Fruit fly (Drosophila melanogaster) whole organism, embryonic: ENCODE results near the gene CAHbeta.
A peak's percentile ranks its signal among the peaks of the same experiment; 100 is the strongest.

ENCODE experiments used
- BEAF-32 ChIP-seq: fragments of 200-800 bp; sonication (Bioruptor generic); optimal IDR thresholded peaks from 3 replicates; lab custom pipeline; 2017; ENCODE audit warnings: missing biosample characterization, missing genetic modification characterization, mild to moderate bottlenecking, moderate library complexity, missing genetic modification reagents
- BtbVII ChIP-seq: fragments of 200-800 bp; sonication (Bioruptor generic); optimal IDR thresholded peaks from 3 replicates; lab custom pipeline; 2017; ENCODE audit warnings: missing biosample characterization, mild to moderate bottlenecking, missing genetic modification characterization
- CG10147 ChIP-seq: fragments of 200-800 bp; sonication (Bioruptor generic); optimal IDR thresholded peaks from 2 replicates; lab custom pipeline; 2019; ENCODE audit warnings: missing biosample characterization, mild to moderate bottlenecking, missing genetic modification characterization, moderate library complexity
- CG10209 ChIP-seq: fragments of 200-800 bp; sonication (Bioruptor generic); optimal IDR thresholded peaks from 3 replicates; lab custom pipeline; 2017; ENCODE audit warnings: missing biosample characterization, mild to moderate bottlenecking, missing genetic modification characterization, missing genetic modification reagents
- CG10543 ChIP-seq: fragments of 200-800 bp; sonication (Bioruptor generic); optimal IDR thresholded peaks from 3 replicates; lab custom pipeline; 2017; ENCODE audit warnings: missing biosample characterization, mild to moderate bottlenecking, missing genetic modification characterization, moderate library complexity
- CG10654 ChIP-seq: fragments of 200-800 bp; sonication (Bioruptor generic); optimal IDR thresholded peaks from 2 replicates; lab custom pipeline; 2016; ENCODE audit warnings: missing biosample characterization, missing genetic modification characterization
- CG11456 ChIP-seq: fragments of 200-800 bp; sonication (Bioruptor generic); IDR thresholded peaks from 3 replicates; pipeline ENCODE4 v1.3.6; 2022; ENCODE audit warnings: missing biosample characterization, missing genetic modification characterization
- CG13424 ChIP-seq: fragments of 200-800 bp; sonication (Bioruptor generic); optimal IDR thresholded peaks from 2 replicates; lab custom pipeline; 2019; ENCODE audit warnings: missing biosample characterization, mild to moderate bottlenecking, missing genetic modification characterization, moderate library complexity
- CG14014 ChIP-seq: fragments of 200-800 bp; sonication (Bioruptor generic); IDR thresholded peaks from 2 replicates; pipeline ENCODE4 v1.3.6; 2022; ENCODE audit warnings: missing biosample characterization, missing genetic modification characterization
- CG18764 ChIP-seq: fragments of 200-800 bp; sonication (Bioruptor generic); optimal IDR thresholded peaks from 3 replicates; lab custom pipeline; 2016; ENCODE audit warnings: missing biosample characterization, missing genetic modification characterization
- CG6175 ChIP-seq: fragments of 200-800 bp; sonication (Bioruptor generic); IDR thresholded peaks from 3 replicates; pipeline ENCODE4 v1.3.6; 2022; ENCODE audit warnings: missing biosample characterization, missing genetic modification characterization
- CG6765 ChIP-seq: fragments of 200-800 bp; sonication (Bioruptor generic); optimal IDR thresholded peaks from 3 replicates; lab custom pipeline; 2017; ENCODE audit warnings: missing biosample characterization, mild to moderate bottlenecking, missing genetic modification characterization
- CG7987 ChIP-seq: fragments of 200-800 bp; sonication (Bioruptor generic); optimal IDR thresholded peaks from 2 replicates; lab custom pipeline; 2018; ENCODE audit warnings: missing biosample characterization, mild to moderate bottlenecking, missing genetic modification characterization, moderate library complexity
- CG9609 ChIP-seq: fragments of 200-800 bp; sonication (Bioruptor generic); optimal IDR thresholded peaks from 3 replicates; lab custom pipeline; 2016; ENCODE audit warnings: missing biosample characterization, missing genetic modification characterization
- CG9876 ChIP-seq: fragments of 200-800 bp; sonication (Bioruptor generic); optimal IDR thresholded peaks from 2 replicates; lab custom pipeline; 2016; ENCODE audit warnings: missing biosample characterization, missing genetic modification characterization
- CG9932 ChIP-seq: fragments of 200-800 bp; sonication (Bioruptor generic); IDR thresholded peaks from 2 replicates; pipeline ENCODE4 v1.3.6; 2022; ENCODE audit warnings: missing biosample characterization, missing genetic modification characterization
- Dbx ChIP-seq: fragments of 200-800 bp; sonication (Bioruptor generic); IDR thresholded peaks from 3 replicates; pipeline ENCODE4 v1.3.6; 2022; ENCODE audit warnings: missing biosample characterization, missing genetic modification characterization
- Dip2 ChIP-seq: fragments of 200-800 bp; sonication (Bioruptor generic); IDR thresholded peaks from 2 replicates; pipeline ENCODE4 v1.3.6; 2022; ENCODE audit warnings: missing biosample characterization, missing genetic modification characterization
- Dll ChIP-seq: fragments of 200-800 bp; sonication (Bioruptor generic); IDR thresholded peaks from 4 replicates; pipeline ENCODE4 v1.3.6; 2022; ENCODE audit warnings: missing biosample characterization, missing genetic modification characterization; ENCODE audit not compliant: partially characterized antibody
- E2f1 ChIP-seq: fragments of 200-800 bp; sonication (Bioruptor generic); IDR thresholded peaks from 2 replicates; pipeline ENCODE4 v1.3.6; 2022; ENCODE audit warnings: missing biosample characterization, missing genetic modification characterization
- Hr51 ChIP-seq, 2 experiments: fragments of 200-800 bp; sonication (Bioruptor generic); optimal IDR thresholded peaks; 2 replicates in 1 of 2; 3 replicates in 1 of 2; lab custom pipeline; 2016 to 2018; ENCODE audit warnings: missing biosample characterization in 2 of 2, missing genetic modification characterization in 2 of 2, mild to moderate bottlenecking in 1 of 2, moderate library complexity in 1 of 2
- Hr78 ChIP-seq, 2 experiments: fragments of 200-800 bp in 1 of 2; fragments of >200 bp in 1 of 2; sonication (Bioruptor generic) in 1 of 2; optimal IDR thresholded peaks; 2 replicates each; lab custom pipeline; 2017 to 2019; ENCODE audit warnings: missing biosample characterization in 2 of 2, missing genetic modification characterization in 2 of 2, mild to moderate bottlenecking in 1 of 2, moderate library complexity in 1 of 2
- Kr ChIP-seq: fragments of 200-800 bp; sonication (Bioruptor generic); optimal IDR thresholded peaks from 2 replicates; lab custom pipeline; 2017; ENCODE audit warnings: missing biosample characterization, mild to moderate bottlenecking, missing genetic modification characterization
- Myb ChIP-seq: fragments of 200-800 bp; sonication (Bioruptor generic); optimal IDR thresholded peaks from 2 replicates; lab custom pipeline; 2016; ENCODE audit warnings: missing biosample characterization, missing genetic modification characterization
- Oaz ChIP-seq: fragments of 200-800 bp; sonication (Bioruptor generic); IDR thresholded peaks from 2 replicates; pipeline ENCODE4 v1.3.6; 2022; ENCODE audit warnings: missing biosample characterization, missing genetic modification characterization
- Sin3A ChIP-seq: fragments of >200 bp; optimal IDR thresholded peaks from 2 replicates; lab custom pipeline; 2018
- Sry-β ChIP-seq: fragments of 200-800 bp; sonication (Bioruptor generic); optimal IDR thresholded peaks from 2 replicates; lab custom pipeline; 2018; ENCODE audit warnings: missing biosample characterization, mild to moderate bottlenecking, missing genetic modification characterization, moderate library complexity
- TFAM ChIP-seq: fragments of 200-800 bp; sonication (Bioruptor generic); optimal IDR thresholded peaks from 2 replicates; lab custom pipeline; 2017; ENCODE audit warnings: missing biosample characterization, missing genetic modification characterization, inconsistent platforms
- Taf1 ChIP-seq: fragments of 200-800 bp; sonication (Bioruptor generic); IDR thresholded peaks from 2 replicates; pipeline ENCODE4 v1.3.6; 2022; ENCODE audit warnings: missing biosample characterization, missing genetic modification characterization
- Vsx1 ChIP-seq: fragments of 200-800 bp; sonication (Bioruptor generic); optimal IDR thresholded peaks from 2 replicates; lab custom pipeline; 2017; ENCODE audit warnings: missing biosample characterization, mild to moderate bottlenecking, missing genetic modification characterization, missing genetic modification reagents
- abd-A ChIP-seq: fragments of 200-800 bp; sonication (Bioruptor generic); optimal IDR thresholded peaks from 3 replicates; lab custom pipeline; 2019; ENCODE audit warnings: missing biosample characterization, mild to moderate bottlenecking, missing genetic modification characterization, moderate library complexity
- ato ChIP-seq: fragments of 200-800 bp; sonication (Bioruptor generic); IDR thresholded peaks from 2 replicates; pipeline ENCODE4 v1.3.6; 2022; ENCODE audit warnings: missing biosample characterization, missing genetic modification characterization; ENCODE audit not compliant: partially characterized antibody
- chm ChIP-seq: fragments of 200-800 bp; sonication (Bioruptor generic); IDR thresholded peaks from 2 replicates; pipeline ENCODE4 v1.3.6; 2022; ENCODE audit warnings: missing biosample characterization, missing genetic modification characterization
- corto ChIP-seq: fragments of 200-800 bp; sonication (Bioruptor generic); optimal IDR thresholded peaks from 2 replicates; lab custom pipeline; 2016; ENCODE audit warnings: missing biosample characterization, mild to moderate bottlenecking, missing genetic modification characterization, moderate library complexity
- dpn ChIP-seq, 2 experiments: fragments of 200-800 bp; sonication (Bioruptor generic); optimal IDR thresholded peaks; 3 replicates each; lab custom pipeline; 2016; ENCODE audit warnings: missing biosample characterization in 2 of 2, missing genetic modification characterization in 2 of 2
- ewg ChIP-seq: fragments of 200-800 bp; sonication (Bioruptor generic); optimal IDR thresholded peaks from 3 replicates; lab custom pipeline; 2017; ENCODE audit warnings: mild to moderate bottlenecking, missing biosample characterization, missing genetic modification reagents, missing genetic modification characterization
- exex ChIP-seq: fragments of 200-800 bp; sonication (Bioruptor generic); optimal IDR thresholded peaks from 4 replicates; lab custom pipeline; 2018; ENCODE audit warnings: missing biosample characterization, mild to moderate bottlenecking, missing genetic modification characterization, moderate library complexity
- fru ChIP-seq: fragments of >200 bp; optimal IDR thresholded peaks from 2 replicates; lab custom pipeline; 2017
- gfzf ChIP-seq: fragments of 200-800 bp; sonication (Bioruptor generic); optimal IDR thresholded peaks from 2 replicates; lab custom pipeline; 2016; ENCODE audit warnings: missing biosample characterization, mild to moderate bottlenecking, missing genetic modification characterization, moderate library complexity
- hbn ChIP-seq: fragments of 200-800 bp; sonication (Bioruptor generic); IDR thresholded peaks from 2 replicates; pipeline ENCODE4 v1.3.6; 2022; ENCODE audit warnings: missing biosample characterization, missing genetic modification characterization; ENCODE audit not compliant: partially characterized antibody
- ind ChIP-seq: fragments of 200-800 bp; sonication (Bioruptor generic); optimal IDR thresholded peaks from 3 replicates; lab custom pipeline; 2016; ENCODE audit warnings: missing biosample characterization, missing genetic modification characterization
- nerfin-2 ChIP-seq: fragments of 200-800 bp; sonication (Bioruptor generic); IDR thresholded peaks from 2 replicates; pipeline ENCODE4 v1.3.6; 2022; ENCODE audit warnings: missing biosample characterization, missing genetic modification characterization; ENCODE audit not compliant: partially characterized antibody
- nom ChIP-seq: fragments of 200-800 bp; sonication (Bioruptor generic); optimal IDR thresholded peaks from 2 replicates; lab custom pipeline; 2017; ENCODE audit warnings: missing biosample characterization, missing genetic modification characterization, mild to moderate bottlenecking, moderate library complexity, missing genetic modification reagents
- pb ChIP-seq: fragments of 200-800 bp; sonication (Bioruptor generic); optimal IDR thresholded peaks from 3 replicates; lab custom pipeline; 2016; ENCODE audit warnings: missing biosample characterization, missing genetic modification characterization
- peb ChIP-seq: fragments of 200-800 bp; sonication (Bioruptor generic); IDR thresholded peaks from 2 replicates; pipeline ENCODE4 v1.3.6; 2022; ENCODE audit warnings: missing biosample characterization, missing genetic modification characterization
- ssp ChIP-seq: fragments of 200-800 bp; sonication (Bioruptor generic); IDR thresholded peaks from 2 replicates; pipeline ENCODE4 v1.3.6; 2022; ENCODE audit warnings: missing biosample characterization, missing genetic modification characterization
- stc ChIP-seq: fragments of 200-800 bp; sonication (Bioruptor generic); IDR thresholded peaks from 2 replicates; pipeline ENCODE4 v1.3.6; 2022; ENCODE audit warnings: missing biosample characterization, missing genetic modification characterization
- tna ChIP-seq: fragments of 200-800 bp; sonication (Bioruptor generic); IDR thresholded peaks from 2 replicates; pipeline ENCODE4 v1.3.6; 2022; ENCODE audit warnings: missing biosample characterization, missing genetic modification characterization; ENCODE audit not compliant: partially characterized antibody
- trh ChIP-seq: fragments of 200-800 bp; sonication (Bioruptor generic); optimal IDR thresholded peaks from 2 replicates; lab custom pipeline; 2016; ENCODE audit warnings: missing biosample characterization, missing genetic modification characterization
- z ChIP-seq: fragments of 200-800 bp; sonication (Bioruptor generic); IDR thresholded peaks from 3 replicates; pipeline ENCODE4 v1.3.6; 2022; ENCODE audit warnings: missing biosample characterization, missing genetic modification characterization
- zfh1 ChIP-seq: fragments of 200-800 bp; sonication (Bioruptor generic); IDR thresholded peaks from 3 replicates; pipeline ENCODE4 v1.3.6; 2022; ENCODE audit warnings: missing biosample characterization, missing genetic modification characterization

CAHbeta gene

DNA sequence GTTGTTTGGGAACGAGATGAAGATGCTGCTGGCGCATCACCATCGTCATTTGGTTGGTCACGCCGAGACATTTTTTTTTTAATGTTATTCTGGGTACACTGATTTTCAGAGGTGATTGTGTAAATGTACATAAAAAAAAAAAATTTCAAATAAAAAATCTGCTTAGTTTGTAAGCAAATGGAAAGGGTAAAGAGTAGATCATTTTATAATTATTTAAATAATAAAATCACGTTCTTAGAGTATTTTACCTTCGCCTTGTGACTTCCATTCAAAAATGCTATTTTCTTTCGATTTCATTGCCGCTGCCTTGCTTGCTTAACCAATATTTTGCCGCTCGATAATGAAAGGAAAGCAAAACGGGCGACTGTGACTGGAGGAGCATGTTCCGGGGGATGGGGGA, 1.9 kb upstream of the CAHbeta start (continued):
- TF ChIP-seq tna (GFP tag; lab: Robert Waterston, UW) (no peak), Oaz (no peak), CG9876 (GFP tag; lab: Kevin White, UChicago) (no peak), ind (GFP tag; lab: Kevin White, UChicago) (no peak), abd-A (no peak), CG7987 (GFP tag; lab: Kevin White, UChicago) (no peak), ato (GFP tag; lab: Robert Waterston, UW) (no peak), gfzf (GFP tag; lab: Kevin White, UChicago) (no peak), Myb (GFP tag; lab: Kevin White, UChicago) (no peak), Taf1 (GFP tag; lab: Robert Waterston, UW) (no peak), Hr78 (GFP tag; optimal IDR thresholded peaks at IDR 0.05; lab: Kevin White, UChicago) (no peak), stc (peak; percentile 65; the same call in 1 of the 2 replicates), CG14014 (GFP tag; lab: Robert Waterston, UW) (0 out of 2 replicates have a peak, but pooled peaks have one; percentile 40), Dll (GFP tag; lab: Robert Waterston, UW) (no peak), peb (GFP tag; lab: Robert Waterston, UW) (no peak), zfh1 (GFP tag; lab: Robert Waterston, UW) (no peak), CG10147 (GFP tag; lab: Kevin White, UChicago) (no peak), TFAM (GFP tag; lab: Kevin White, UChicago) (no peak), Dbx (GFP tag; lab: Robert Waterston, UW) (no peak), CG9609 (no peak), nom (GFP tag; lab: Kevin White, UChicago) (no peak), Sin3A (lab: Kevin White, UChicago) (no peak), Sry-β (no peak), BEAF-32 (GFP tag; lab: Kevin White, UChicago) (no peak), CG13424 (tag; lab: Kevin White, UChicago) (peak; percentile 56), pb (GFP tag; lab: Kevin White, UChicago) (no peak), CG18764 (GFP tag; lab: Kevin White, UChicago) (no peak), BtbVII (GFP tag; lab: Kevin White, UChicago) (no peak), dpn (GFP tag; optimal IDR thresholded peaks at IDR 0.05; lab: Kevin White, UChicago) (peak in 1 of 2 experiments; percentile 1), nerfin-2 (GFP tag; lab: Robert Waterston, UW) (no peak), corto (GFP tag; lab: Kevin White, UChicago) (peak; percentile 35), Hr51 (GFP tag; optimal IDR thresholded peaks at IDR 0.05; lab: Kevin White, UChicago) (peak in 1 of 2 experiments; percentile 44), CG10209 (GFP tag; lab: Kevin White, UChicago) (peak; percentile 16), CG9932 (GFP tag; lab: Robert Waterston, UW) (no peak), ewg (GFP tag; lab: Kevin White, UChicago) (peak; percentile 31), exex (tag; lab: Kevin White, UChicago) (no peak), CG11456 (GFP tag; lab: Robert Waterston, UW) (no peak), trh (GFP tag; lab: Kevin White, UChicago) (no peak), z (no peak), hbn (GFP tag; lab: Robert Waterston, UW) (no peak), Kr (GFP tag; lab: Kevin White, UChicago) (no peak), CG6765 (GFP tag; lab: Kevin White, UChicago) (no peak), Vsx1 (GFP tag; lab: Kevin White, UChicago) (no peak), CG6175 (GFP tag; lab: Robert Waterston, UW) (no peak), CG10543 (GFP tag; lab: Kevin White, UChicago) (no peak), chm (GFP tag; lab: Robert Waterston, UW) (no peak), ssp (GFP tag; lab: Robert Waterston, UW) (peak; percentile 42), Dip2 (GFP tag; lab: Robert Waterston, UW) (no peak), fru (no peak), E2f1 (GFP tag; lab: Robert Waterston, UW) (0 out of 2 replicates have a peak, but pooled peaks have one; percentile 20), CG10654 (no peak)
